Worm (Caenorhabditis elegans): ENCODE data around the gene str-20.
A peak's percentile ranks its signal among the peaks of the same experiment; 100 is the strongest.

The str-20 gene

DNA sequence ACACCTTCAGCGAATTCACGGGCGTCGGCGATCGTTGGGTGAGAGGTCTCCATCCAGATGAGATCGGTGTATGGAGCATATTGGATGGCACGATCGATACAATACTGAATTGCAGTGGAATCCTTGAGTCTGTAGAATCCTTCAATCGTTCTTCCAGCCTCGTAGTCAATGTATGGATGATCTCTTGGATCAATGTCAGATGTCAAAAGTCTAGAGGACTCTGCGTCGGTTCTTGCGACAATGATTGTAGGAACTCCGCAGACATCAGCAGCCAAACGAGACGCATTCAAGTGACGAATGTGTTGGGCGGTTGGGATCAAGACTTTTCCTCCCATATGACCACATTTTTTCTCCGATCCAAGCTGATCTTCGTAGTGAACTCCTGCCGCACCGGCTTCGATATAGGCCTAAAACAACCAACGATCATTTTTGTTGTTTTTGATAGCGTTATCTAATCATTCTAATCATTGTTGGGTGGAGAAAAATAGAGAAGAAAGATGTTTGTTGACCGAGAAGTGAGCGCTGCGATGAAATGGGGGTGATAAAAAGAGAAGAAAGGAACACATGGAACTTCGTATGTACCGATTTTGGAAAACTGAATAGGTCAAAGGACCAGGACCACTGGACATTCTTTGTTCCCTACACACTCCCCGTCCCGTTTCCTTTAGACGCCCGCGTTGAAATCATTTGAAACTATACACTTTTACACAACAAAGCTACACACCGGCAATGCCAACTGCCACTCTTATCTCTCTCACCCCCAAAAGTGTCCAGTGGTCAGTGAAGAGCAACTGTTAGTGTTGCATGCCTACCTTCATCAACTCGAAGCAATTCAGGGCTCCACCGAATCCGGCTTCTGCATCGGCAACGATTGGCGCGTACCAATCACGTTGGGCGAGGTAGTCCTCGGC is 29.4 kb upstream of the str-20 start (continued):
- TF ChIP-seq nhr-11 (tag; optimal IDR thresholded peaks at IDR 0.05) (no peak), unc-86 (tag; optimal IDR thresholded peaks at IDR 0.05) (no peak), aha-1 (tag; optimal IDR thresholded peaks at IDR 0.05) (no peak), lin-14 (GFP tag; optimal IDR thresholded peaks at IDR 0.05) (peak; percentile 31), ceh-82 (tag; optimal IDR thresholded peaks at IDR 0.05) (no peak), egl-13 (tag; optimal IDR thresholded peaks at IDR 0.05) (no peak), ztf-11 (tag; optimal IDR thresholded peaks at IDR 0.05) (no peak), grh-1 (GFP tag; IDR thresholded peaks at IDR 0.05) (no peak), skn-1 (tag; optimal IDR thresholded peaks at IDR 0.05) (no peak), dpl-1 (GFP tag; optimal IDR thresholded peaks at IDR 0.05) (no peak), rnt-1 (tag; optimal IDR thresholded peaks at IDR 0.05) (peak; percentile 64), unc-130 (tag; optimal IDR thresholded peaks at IDR 0.05) (peak; percentile 10)

DNA sequence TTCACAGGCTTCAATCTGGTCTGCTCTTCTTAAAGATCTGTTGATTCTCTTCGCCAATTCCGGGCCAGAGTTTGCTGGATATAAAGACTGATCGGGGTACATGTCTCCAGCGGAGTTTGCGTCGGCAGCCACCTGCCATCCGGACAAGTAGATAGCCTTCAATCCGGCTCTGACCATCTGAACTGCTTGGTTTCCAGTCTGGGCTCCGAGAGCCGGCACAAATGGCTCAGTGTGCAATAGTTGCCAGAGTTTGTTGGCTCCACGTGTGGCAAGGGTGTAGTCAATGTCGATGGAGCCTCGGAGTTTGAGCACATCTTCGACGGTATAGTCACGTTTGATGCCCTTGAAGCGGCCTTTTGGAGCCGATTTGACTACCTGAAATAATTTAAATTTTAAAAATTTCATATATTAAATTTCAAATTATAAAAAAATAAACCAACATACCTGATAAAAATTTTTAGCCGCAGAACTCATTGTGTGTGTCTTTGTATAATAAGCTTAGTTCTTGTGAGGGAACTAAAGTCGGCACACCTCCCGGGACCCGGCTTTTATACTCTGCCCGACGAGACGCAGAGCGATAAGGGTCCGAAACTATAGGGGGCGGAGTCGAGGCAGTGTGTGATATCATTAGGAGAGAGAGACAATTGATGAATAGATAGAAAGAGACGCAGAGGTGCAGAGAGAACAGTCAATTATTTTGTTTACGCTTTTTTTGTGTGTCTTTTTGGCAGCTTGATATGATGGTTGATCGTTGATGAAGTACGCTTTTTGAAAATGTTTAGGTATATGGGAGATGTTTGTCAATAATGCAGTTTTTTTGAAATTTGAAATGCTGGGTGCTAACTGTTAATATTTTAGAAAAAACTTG is 28.6 kb upstream of the str-20 start, which contains the start of the genes icl-1 and srh-2:
icl-1 (minus strand) TSS at position 521 of the 868 bp plus-strand sequence.
srh-2 (plus strand) TSS at position 818 of the 868 bp plus-strand sequence.
- TF ChIP-seq hlh-17 (GFP tag; optimal IDR thresholded peaks at IDR 0.05; ENCODE audit: borderline replicate concordance): peak; percentile 41
- TF ChIP-seq lin-39 (tag; optimal IDR thresholded peaks at IDR 0.05): peak; percentile 46
- no peak for TF ChIP-seq isw-1 (GFP tag; IDR thresholded peaks at IDR 0.05)
- TF ChIP-seq elt-3 (tag; optimal IDR thresholded peaks at IDR 0.05): peak in 2 of 6 experiments; percentile 29 to 80
- no peak for TF ChIP-seq mef-2 (tag; optimal IDR thresholded peaks at IDR 0.05)
- peak; percentile 67 for TF ChIP-seq elt-2 (tag; optimal IDR thresholded peaks at IDR 0.05)
- peak; percentile 76 for TF ChIP-seq nhr-90 (tag; optimal IDR thresholded peaks at IDR 0.05; ENCODE audit: poor library complexity)
- TF ChIP-seq ztf-4 (tag; optimal IDR thresholded peaks at IDR 0.05): peak; percentile 14
- no peak for TF ChIP-seq efl-3 (GFP tag; optimal IDR thresholded peaks at IDR 0.05)
- no peak for TF ChIP-seq C34B4.2 (tag; optimal IDR thresholded peaks at IDR 0.05)
- no peak for TF ChIP-seq hpl-2 (GFP tag; optimal IDR thresholded peaks at IDR 0.05)
- TF ChIP-seq hlh-4 (tag; optimal IDR thresholded peaks at IDR 0.05): no peak
- peak; percentile 29 for TF ChIP-seq nhr-77 (tag; optimal IDR thresholded peaks at IDR 0.05)
- TF ChIP-seq pax-3 (tag; optimal IDR thresholded peaks at IDR 0.05): no peak
- TF ChIP-seq dsc-1 (tag; optimal IDR thresholded peaks at IDR 0.05): no peak
- peak; percentile 49 for TF ChIP-seq C04F5.9 (tag; optimal IDR thresholded peaks at IDR 0.05)
- peak; percentile 45 for TF ChIP-seq xbp-1 (tag; optimal IDR thresholded peaks at IDR 0.05)
- TF ChIP-seq skn-1 (tag; optimal IDR thresholded peaks at IDR 0.05): no peak
- TF ChIP-seq nhr-11 (tag; optimal IDR thresholded peaks at IDR 0.05): no peak
- TF ChIP-seq ets-5 (GFP tag; IDR thresholded peaks at IDR 0.05): no peak
- no peak for TF ChIP-seq grh-1 (GFP tag; IDR thresholded peaks at IDR 0.05)
- TF ChIP-seq fos-1 (tag; optimal IDR thresholded peaks at IDR 0.05): peak; percentile 23
- TF ChIP-seq unc-130 (tag; optimal IDR thresholded peaks at IDR 0.05): peak; percentile 74
- TF ChIP-seq lin-35 (GFP tag; optimal IDR thresholded peaks at IDR 0.05): peak in 1 of 2 experiments; percentile 75
- peak; percentile 67 for TF ChIP-seq ceh-88 (GFP tag; IDR thresholded peaks at IDR 0.05)
- peak; percentile 15 for TF ChIP-seq jun-1 (tag; optimal IDR thresholded peaks at IDR 0.05)
- no peak for TF ChIP-seq zag-1 (tag; optimal IDR thresholded peaks at IDR 0.05)
- TF ChIP-seq mdl-1 (tag; optimal IDR thresholded peaks at IDR 0.05): peak in 1 of 2 experiments; percentile 85
- peak; percentile 52 for TF ChIP-seq vab-15 (tag; optimal IDR thresholded peaks at IDR 0.05)
- TF ChIP-seq nhr-84 (tag; optimal IDR thresholded peaks at IDR 0.05): no peak
- peak; percentile 92 for TF ChIP-seq nhr-85 (tag)
- TF ChIP-seq irx-1 (tag; optimal IDR thresholded peaks at IDR 0.05): peak; percentile 14
- TF ChIP-seq nhr-19 (GFP tag; conservative IDR thresholded peaks at IDR 0.05): peak; percentile 93
- TF ChIP-seq sox-4 (tag; optimal IDR thresholded peaks at IDR 0.05): peak; percentile 32
- TF ChIP-seq Y116A8C.19 (tag; optimal IDR thresholded peaks at IDR 0.05; ENCODE audit: borderline replicate concordance): no peak
- TF ChIP-seq C16A3.4 (tag; optimal IDR thresholded peaks at IDR 0.05): peak; percentile 74
- peak; percentile 54 for TF ChIP-seq ceh-63 (GFP tag; optimal IDR thresholded peaks at IDR 0.05)
- TF ChIP-seq nhr-76 (tag; optimal IDR thresholded peaks at IDR 0.05): no peak
